Fruit fly (Drosophila melanogaster) whole organism, embryonic: Measurements from ENCODE around the gene Edg78E.

Experiments
- CG1602 ChIP-seq: fragments of 200-800 bp; sonication (Bioruptor generic); optimal IDR thresholded peaks from 3 replicates; lab custom pipeline; 2016; ENCODE audit warnings: missing biosample characterization, missing genetic modification characterization
- bbx ChIP-seq: fragments of 200-800 bp; sonication (Bioruptor generic); IDR thresholded peaks from 2 replicates; pipeline ENCODE4 v1.3.6; 2022; ENCODE audit warnings: missing biosample characterization, missing genetic modification characterization; ENCODE audit not compliant: partially characterized antibody
- jigr1 ChIP-seq: fragments of 200-800 bp; sonication (Bioruptor generic); IDR thresholded peaks from 3 replicates; pipeline ENCODE4 v1.3.6; 2022; ENCODE audit warnings: missing biosample characterization, missing genetic modification characterization
- nom ChIP-seq: fragments of 200-800 bp; sonication (Bioruptor generic); optimal IDR thresholded peaks from 2 replicates; lab custom pipeline; 2017; ENCODE audit warnings: missing biosample characterization, missing genetic modification characterization, mild to moderate bottlenecking, moderate library complexity, missing genetic modification reagents
- vfl ChIP-seq: fragments of 200-800 bp; sonication (Bioruptor generic); optimal IDR thresholded peaks from 2 replicates; lab custom pipeline; 2016; ENCODE audit warnings: missing biosample characterization, missing genetic modification characterization

- TF ChIP-seq vfl (GFP tag; lab: Kevin White, UChicago) (no peak), CG1602 (GFP tag; lab: Kevin White, UChicago) (no peak), bbx (GFP tag; lab: Robert Waterston, UW) (no peak), nom (GFP tag; lab: Kevin White, UChicago) (no peak), jigr1 (no peak)
These were observed 15.9 kb downstream of the Edg78E start for dm6 chr3L:21281706-21282105.
